Worm (Caenorhabditis elegans) whole organism, L4 larva: Measurements from ENCODE around the gene rmd-3.

Experiments
- F44E2.7 ChIP-seq: fragments of 200-800 bp; sonication (Bioruptor generic); IDR thresholded peaks from 2 replicates; pipeline ENCODE4 v2.1.2; 2022; ENCODE audit warnings: missing genetic modification characterization, missing compliant biosample characterization
- T26A8.4 ChIP-seq: fragments of 200-800 bp; sonication (Bioruptor generic); IDR thresholded peaks from 2 replicates; pipeline ENCODE4 v1.3.6; 2022; ENCODE audit warnings: missing genetic modification characterization, missing compliant biosample characterization
- Y105C5A.15 ChIP-seq: fragments of 200-800 bp; sonication (Bioruptor generic); IDR thresholded peaks from 2 replicates; pipeline ENCODE4 v1.3.6; 2022; ENCODE audit warnings: missing genetic modification characterization, missing compliant biosample characterization
- Y75B8A.6 ChIP-seq: fragments of 200-800 bp; sonication (Bioruptor generic); IDR thresholded peaks from 2 replicates; pipeline ENCODE4 v1.3.6; 2022; ENCODE audit warnings: missing genetic modification reagents, missing genetic modification characterization, missing compliant biosample characterization
- ZK337.2 ChIP-seq: fragments of 200-800 bp; sonication (Bioruptor generic); IDR thresholded peaks from 2 replicates; pipeline ENCODE4 v1.3.6; 2022; ENCODE audit warnings: missing genetic modification reagents, missing genetic modification characterization, missing compliant biosample characterization
- aha-1 ChIP-seq: fragments of 150-350 bp; peaks from one replicate; lab custom pipeline; 2014; ENCODE audit warnings: missing biosample characterization, missing genetic modification characterization
- ceh-20 ChIP-seq: fragments of 200-800 bp; sonication (Bioruptor generic); IDR thresholded peaks from 2 replicates; pipeline ENCODE4 v1.3.6; 2022; ENCODE audit warnings: missing genetic modification reagents, missing genetic modification characterization, missing compliant biosample characterization
- ceh-28 ChIP-seq: fragments of 150-350 bp; optimal IDR thresholded peaks from 2 replicates; lab custom pipeline; 2014; ENCODE audit warnings: missing biosample characterization, missing genetic modification reagents, missing genetic modification characterization
- ceh-32 ChIP-seq: sonication (generic microtip); optimal IDR thresholded peaks from 2 replicates; lab custom pipeline; 2016; ENCODE audit warnings: mild to moderate bottlenecking, missing genetic modification characterization, missing compliant biosample characterization; ENCODE audit not compliant: poor library complexity
- ceh-44 ChIP-seq: fragments of 200-800 bp; sonication (Bioruptor generic); IDR thresholded peaks from 2 replicates; pipeline ENCODE4 v1.3.6; 2022; ENCODE audit warnings: missing genetic modification reagents, missing genetic modification characterization, missing compliant biosample characterization
- daf-12 ChIP-seq: fragments of 150-350 bp; optimal IDR thresholded peaks from 2 replicates; lab custom pipeline; 2014; ENCODE audit warnings: missing biosample characterization, missing genetic modification reagents, missing genetic modification characterization
- daf-16 ChIP-seq, 3 experiments: sonication (generic microtip); optimal IDR thresholded peaks; 2 replicates each; lab custom pipeline; 2016 to 2017; ENCODE audit warnings: missing genetic modification characterization in 3 of 3, missing genetic modification reagents in 3 of 3, mild to moderate bottlenecking in 2 of 3, missing compliant biosample characterization in 2 of 3, missing biosample characterization in 1 of 3, moderate library complexity in 1 of 3
- daf-19 ChIP-seq: fragments of 200-800 bp; sonication (Bioruptor generic); conservative IDR thresholded peaks from 2 replicates; pipeline ENCODE4 v1.3.6; 2022; ENCODE audit warnings: missing genetic modification characterization, missing compliant biosample characterization
- dmd-6 ChIP-seq: fragments of 200-800 bp; sonication (Bioruptor generic); IDR thresholded peaks from 2 replicates; pipeline ENCODE4 v1.3.6; 2022; ENCODE audit warnings: missing genetic modification reagents, missing genetic modification characterization, missing compliant biosample characterization
- dmd-8 ChIP-seq: fragments of 200-800 bp; sonication (Bioruptor generic); IDR thresholded peaks from 2 replicates; pipeline ENCODE4 v1.3.6; 2022; ENCODE audit warnings: missing genetic modification characterization, missing compliant biosample characterization
- duxl-1 ChIP-seq: sonication (generic microtip); optimal IDR thresholded peaks from 2 replicates; lab custom pipeline; 2016; ENCODE audit warnings: mild to moderate bottlenecking, missing genetic modification characterization, moderate library complexity, missing compliant biosample characterization; ENCODE audit not compliant: poor library complexity
- dve-1 ChIP-seq: sonication (generic microtip); optimal IDR thresholded peaks from 2 replicates; lab custom pipeline; 2017; ENCODE audit warnings: antibody characterized with exemption, mild to moderate bottlenecking, missing genetic modification characterization, missing compliant biosample characterization; ENCODE audit not compliant: insufficient read depth
- egl-43 ChIP-seq: fragments of 200-800 bp; sonication (Bioruptor generic); IDR thresholded peaks from 2 replicates; pipeline ENCODE4 v1.3.6; 2022; ENCODE audit warnings: missing genetic modification reagents, missing genetic modification characterization, missing compliant biosample characterization
- fkh-10 ChIP-seq: fragments of 150-350 bp; optimal IDR thresholded peaks from 2 replicates; lab custom pipeline; 2014; ENCODE audit warnings: missing biosample characterization, missing genetic modification reagents, missing genetic modification characterization
- hif-1 ChIP-seq, 2 experiments: sonication (generic microtip); optimal IDR thresholded peaks; 2 replicates each; lab custom pipeline; 2016 to 2017; ENCODE audit warnings: missing compliant biosample characterization in 2 of 2, missing genetic modification characterization in 2 of 2, missing genetic modification reagents in 2 of 2, missing genotype in 2 of 2, mild to moderate bottlenecking in 1 of 2
- hlh-11 ChIP-seq: fragments of 200-800 bp; sonication (Bioruptor generic); optimal IDR thresholded peaks from 2 replicates; lab custom pipeline; 2018; ENCODE audit warnings: mild to moderate bottlenecking, missing genetic modification characterization, missing compliant biosample characterization
- hmg-1.1 ChIP-seq: fragments of 200-800 bp; sonication (Bioruptor generic); IDR thresholded peaks from 2 replicates; pipeline ENCODE4 v1.3.6; 2022; ENCODE audit warnings: missing genetic modification reagents, missing genetic modification characterization, missing compliant biosample characterization
- lim-7 ChIP-seq: fragments of 200-800 bp; sonication (Bioruptor generic); IDR thresholded peaks from 2 replicates; pipeline ENCODE4 v1.3.6; 2022; ENCODE audit warnings: missing genetic modification characterization, missing compliant biosample characterization
- lin-13 ChIP-seq: fragments of 150-350 bp; optimal IDR thresholded peaks from 2 replicates; lab custom pipeline; 2014; ENCODE audit warnings: missing biosample characterization, missing genetic modification reagents, missing genetic modification characterization
- lin-15B ChIP-seq: fragments of 150-350 bp; sonication (generic microtip); optimal IDR thresholded peaks from 3 replicates; lab custom pipeline; 2014; ENCODE audit warnings: missing biosample characterization, missing genetic modification characterization
- lin-38 ChIP-seq: fragments of 200-800 bp; sonication (Bioruptor generic); IDR thresholded peaks from 2 replicates; pipeline ENCODE4 v1.3.6; 2022; ENCODE audit warnings: missing genetic modification reagents, missing genetic modification characterization, missing compliant biosample characterization
- lsy-2 ChIP-seq, 2 experiments: fragments of 150-350 bp in 1 of 2; sonication (generic microtip) in 1 of 2; optimal IDR thresholded peaks; 2 replicates each; lab custom pipeline; 2014 to 2017; ENCODE audit warnings: missing biosample characterization in 2 of 2, missing genetic modification characterization in 2 of 2
- madf-9 ChIP-seq: fragments of 200-800 bp; sonication (Bioruptor generic); conservative IDR thresholded peaks from 2 replicates; pipeline ENCODE4 v1.3.6; 2022; ENCODE audit warnings: missing genetic modification reagents, missing genetic modification characterization, missing compliant biosample characterization
- mdl-1 ChIP-seq, 2 experiments: fragments of 150-350 bp in 1 of 2; sonication (generic microtip) in 1 of 2; optimal IDR thresholded peaks; 2 replicates each; lab custom pipeline; 2014 to 2017; ENCODE audit warnings: missing biosample characterization in 2 of 2, missing genetic modification characterization in 2 of 2
- mdt-29 ChIP-seq: fragments of 200-800 bp; sonication (Bioruptor generic); IDR thresholded peaks from 2 replicates; pipeline ENCODE4 v1.3.6; 2022; ENCODE audit warnings: missing genetic modification reagents, missing genetic modification characterization, missing compliant biosample characterization
- mep-1 ChIP-seq: fragments of 150-350 bp; sonication (generic microtip); optimal IDR thresholded peaks from 3 replicates; lab custom pipeline; 2014; ENCODE audit warnings: missing biosample characterization, missing genetic modification characterization
- nhr-11 ChIP-seq: fragments of 150-350 bp; optimal IDR thresholded peaks from 2 replicates; lab custom pipeline; 2014; ENCODE audit warnings: missing biosample characterization, missing genetic modification characterization
- nhr-25 ChIP-seq: sonication (generic microtip); optimal IDR thresholded peaks from 2 replicates; lab custom pipeline; 2017; ENCODE audit warnings: missing genetic modification characterization, mild to moderate bottlenecking, missing compliant biosample characterization, antibody characterized with exemption, moderate library complexity, borderline replicate concordance; ENCODE audit not compliant: insufficient read depth
- nhr-41 ChIP-seq: fragments of 200-800 bp; sonication (Bioruptor generic); IDR thresholded peaks from 2 replicates; pipeline ENCODE4 v1.3.6; 2022; ENCODE audit warnings: missing genetic modification reagents, missing genetic modification characterization, missing compliant biosample characterization
- nhr-6 ChIP-seq: fragments of 150-350 bp; optimal IDR thresholded peaks from 2 replicates; lab custom pipeline; 2014; ENCODE audit warnings: missing biosample characterization, missing genetic modification characterization
- nhr-77 ChIP-seq: fragments of 150-350 bp; optimal IDR thresholded peaks from 2 replicates; lab custom pipeline; 2014; ENCODE audit warnings: missing biosample characterization, missing genetic modification characterization
- rbr-2 ChIP-seq: sonication (generic microtip); optimal IDR thresholded peaks from 2 replicates; lab custom pipeline; 2016; ENCODE audit warnings: missing genotype, missing genetic modification characterization, missing compliant biosample characterization
- sdz-12 ChIP-seq: fragments of 200-800 bp; sonication (Bioruptor generic); optimal IDR thresholded peaks from 2 replicates; lab custom pipeline; 2018; ENCODE audit warnings: mild to moderate bottlenecking, missing genetic modification characterization, missing compliant biosample characterization
- snpc-1.2 ChIP-seq: fragments of 200-800 bp; sonication (Bioruptor generic); IDR thresholded peaks from 2 replicates; pipeline ENCODE4 v1.3.6; 2022; ENCODE audit warnings: missing genetic modification reagents, missing genetic modification characterization, missing compliant biosample characterization
- snpc-4 ChIP-seq: fragments of 150-350 bp; optimal IDR thresholded peaks from 2 replicates; lab custom pipeline; 2014; ENCODE audit warnings: missing biosample characterization, missing genetic modification characterization
- spr-1 ChIP-seq: sonication (generic microtip); optimal IDR thresholded peaks from 2 replicates; lab custom pipeline; 2016; ENCODE audit warnings: mild to moderate bottlenecking, missing genetic modification characterization, missing compliant biosample characterization
- unc-130 ChIP-seq: sonication (generic microtip); optimal IDR thresholded peaks from 2 replicates; lab custom pipeline; 2016; ENCODE audit warnings: missing genetic modification reagents, missing genetic modification characterization, missing compliant biosample characterization
- unc-39 ChIP-seq: sonication (generic microtip); optimal IDR thresholded peaks from 2 replicates; lab custom pipeline; 2017; ENCODE audit warnings: missing biosample characterization, missing genetic modification characterization
- unc-62 ChIP-seq, 3 experiments: fragments of 150-350 bp in 1 of 3; sonication (generic microtip); optimal IDR thresholded peaks in 2 of 3; peaks in 1 of 3; 1 replicate in 1 of 3; 2 replicates in 2 of 3; lab custom pipeline; 2014 to 2017; ENCODE audit warnings: missing biosample characterization in 3 of 3, missing genetic modification characterization in 3 of 3, missing genetic modification reagents in 3 of 3, missing genotype in 1 of 3
- zfp-3 ChIP-seq: fragments of 200-800 bp; sonication (Bioruptor generic); conservative IDR thresholded peaks from 2 replicates; pipeline ENCODE4 v1.3.6; 2022; ENCODE audit warnings: missing genetic modification reagents, missing genetic modification characterization, missing compliant biosample characterization
- zip-11 ChIP-seq: fragments of 200-800 bp; sonication (Bioruptor generic); IDR thresholded peaks from 2 replicates; pipeline ENCODE4 v1.3.6; 2022; ENCODE audit warnings: missing genetic modification characterization, missing compliant biosample characterization
- ztf-7 ChIP-seq: fragments of 150-350 bp; optimal IDR thresholded peaks from 2 replicates; lab custom pipeline; 2014; ENCODE audit warnings: missing biosample characterization, missing genetic modification characterization

Gene rmd-3

DNA sequence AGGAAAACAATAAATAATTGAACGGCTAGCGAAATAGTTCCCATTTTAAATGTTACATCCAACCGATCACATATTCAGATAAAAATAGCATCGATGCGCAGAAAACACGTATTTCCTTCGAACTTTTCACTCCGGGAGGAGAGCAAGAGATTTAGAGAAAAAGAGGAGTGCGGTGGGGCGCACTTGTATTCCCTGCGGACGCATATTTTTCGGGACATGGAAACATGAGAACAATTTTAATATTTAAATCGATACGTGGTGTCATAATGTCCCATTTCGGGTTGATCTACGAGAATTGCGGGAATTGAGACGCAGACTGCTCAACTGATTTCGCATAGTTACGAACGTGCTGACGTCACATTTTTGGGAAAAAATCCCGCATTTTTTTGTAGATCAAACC lies 46.0 kb downstream of the rmd-3 start, which contains the start of gene C47G2.4 (continued):
- TF ChIP-seq nhr-25 (tag; lab: Kevin White, UChicago) (no peak), fkh-10 (GFP tag; lab: Kevin White, UChicago) (peak; percentile 40), sdz-12 (GFP tag; lab: Kevin White, UChicago) (no peak), aha-1 (peak; percentile 57), snpc-4 (tag; lab: Kevin White, UChicago) (no peak), T26A8.4 (peak; percentile 51; the same call in 1 of the 2 replicates), unc-39 (tag; lab: Kevin White, UChicago) (no peak), lim-7 (GFP tag; lab: Robert Waterston, UW) (no peak), ceh-32 (tag; lab: Kevin White, UChicago) (no peak), ceh-20 (GFP tag; lab: Robert Waterston, UW) (no peak), daf-12 (tag; lab: Kevin White, UChicago) (no peak), ceh-28 (tag; lab: Kevin White, UChicago) (no peak), dmd-8 (no peak), spr-1 (tag; lab: Kevin White, UChicago) (no peak), Y75B8A.6 (GFP tag; lab: Robert Waterston, UW) (no peak), zfp-3 (GFP tag; lab: Robert Waterston, UW) (no peak), ceh-44 (no peak), unc-130 (GFP tag; lab: Kevin White, UChicago) (peak; percentile 39), mep-1 (tag; lab: Kevin White, UChicago) (peak; percentile 54)

DNA sequence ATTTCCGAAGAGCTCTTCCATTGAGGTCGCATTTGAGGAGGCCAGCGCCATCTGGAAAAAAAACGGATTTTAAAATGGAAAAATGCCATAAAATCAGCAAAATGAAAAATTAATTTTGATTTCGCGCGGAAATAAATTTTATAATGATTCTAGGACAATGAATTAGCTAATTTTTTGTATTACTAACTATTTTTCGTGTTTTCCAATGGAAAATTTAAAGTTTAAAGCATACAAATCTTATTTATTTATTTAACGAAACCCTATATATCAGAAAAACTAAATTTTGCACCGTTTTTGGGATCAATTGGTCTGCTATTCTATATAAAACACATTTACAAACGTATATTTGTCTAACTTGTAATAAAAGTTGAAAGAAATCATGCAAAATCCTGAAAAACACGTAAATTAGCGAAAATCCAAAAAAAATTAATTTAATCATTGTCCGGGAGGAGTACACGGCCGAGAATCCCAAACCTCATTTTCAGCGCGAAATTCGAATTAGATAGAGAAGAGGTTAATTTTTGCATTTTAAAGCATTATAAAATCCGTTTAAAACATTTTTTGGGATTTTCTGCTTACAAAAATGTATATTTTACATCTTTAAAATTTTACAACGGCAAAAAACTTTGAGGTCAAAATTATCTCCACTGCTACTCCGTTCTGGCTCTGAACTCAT lies 49.2 kb downstream of the rmd-3 start, which contains the start of gene C47G2.3:
TSS of gene C47G2.3 (minus strand) at position 51 of the 676 bp plus-strand sequence.
- TF ChIP-seq dmd-6 (GFP tag; lab: Robert Waterston, UW) (peak; percentile 51), lin-13 (GFP tag; lab: Kevin White, UChicago) (no peak), ceh-32 (tag; lab: Kevin White, UChicago) (no peak), ztf-7 (tag; lab: Kevin White, UChicago) (no peak), unc-62 (GFP tag; optimal IDR thresholded peaks at IDR 0.05 in 1 of 2; lab: Kevin White, UChicago) (no peak), unc-62 (tag; optimal IDR thresholded peaks at IDR 0.05; lab: Kevin White, UChicago) (no peak), lin-38 (GFP tag; lab: Robert Waterston, UW) (peak; percentile 79), snpc-1.2 (no peak), hlh-11 (tag; lab: Kevin White, UChicago) (peak; percentile 27), ZK337.2 (peak; percentile 79), nhr-77 (no peak), lin-15B (tag; lab: Kevin White, UChicago) (no peak), nhr-6 (tag; lab: Kevin White, UChicago) (peak; percentile 58), hmg-1.1 (GFP tag; lab: Robert Waterston, UW) (no peak), hif-1 (tag; optimal IDR thresholded peaks at IDR 0.05; lab: Kevin White, UChicago) (peak in 1 of 2 experiments; percentile 42), dmd-8 (no peak), mdt-29 (GFP tag; lab: Robert Waterston, UW) (no peak), nhr-11 (tag; lab: Kevin White, UChicago) (no peak), rbr-2 (tag; lab: Kevin White, UChicago) (peak; percentile 25), dve-1 (tag; lab: Kevin White, UChicago) (peak; percentile 60), nhr-41 (GFP tag; lab: Robert Waterston, UW) (no peak), daf-12 (tag; lab: Kevin White, UChicago) (no peak), F44E2.7 (GFP tag; lab: Robert Waterston, UW) (no peak), daf-19 (GFP tag; lab: Robert Waterston, UW) (no peak), aha-1 (peak; percentile 47), Y105C5A.15 (GFP tag; lab: Robert Waterston, UW) (0 out of 2 replicates have a peak, but pooled peaks have one; percentile 39), lsy-2 (tag; optimal IDR thresholded peaks at IDR 0.05; lab: Kevin White, UChicago) (peak in 1 of 2 experiments; percentile 73), madf-9 (GFP tag; lab: Robert Waterston, UW) (0 out of 2 replicates have a peak, but pooled peaks have one; percentile 21), mdl-1 (tag; optimal IDR thresholded peaks at IDR 0.05; lab: Kevin White, UChicago) (no peak), daf-16 (GFP tag; optimal IDR thresholded peaks at IDR 0.05; lab: Kevin White, UChicago) (no peak), daf-16 (tag; optimal IDR thresholded peaks at IDR 0.05; lab: Kevin White, UChicago) (peak; percentile 32), egl-43 (GFP tag; lab: Robert Waterston, UW) (no peak), zip-11 (no peak), duxl-1 (peak; percentile 71), unc-130 (GFP tag; lab: Kevin White, UChicago) (peak; percentile 75)
